Fruit fly (Drosophila melanogaster) whole organism, embryonic: ENCODE results near the gene Gorab.

Source experiments
- Antp ChIP-seq: fragments of 200-800 bp; sonication (Bioruptor generic); optimal IDR thresholded peaks from 3 replicates; lab custom pipeline; 2016; ENCODE audit warnings: missing biosample characterization, missing genetic modification characterization
- Atf-2 ChIP-seq: fragments of 200-800 bp; sonication (Bioruptor generic); optimal IDR thresholded peaks from 2 replicates; lab custom pipeline; 2016; ENCODE audit warnings: missing biosample characterization, missing genetic modification characterization
- CG10462 ChIP-seq: fragments of 200-800 bp; sonication (Bioruptor generic); optimal IDR thresholded peaks from 2 replicates; lab custom pipeline; 2016; ENCODE audit warnings: missing biosample characterization, missing genetic modification characterization
- CG11093 ChIP-seq: fragments of 200-800 bp; sonication (Bioruptor generic); IDR thresholded peaks from 3 replicates; pipeline ENCODE4 v1.3.6; 2022; ENCODE audit warnings: missing biosample characterization, missing genetic modification characterization
- CG11723 ChIP-seq: fragments of 200-800 bp; sonication (Bioruptor generic); optimal IDR thresholded peaks from 2 replicates; lab custom pipeline; 2017; ENCODE audit warnings: missing biosample characterization, mild to moderate bottlenecking, missing genetic modification characterization
- CG1602 ChIP-seq: fragments of 200-800 bp; sonication (Bioruptor generic); optimal IDR thresholded peaks from 3 replicates; lab custom pipeline; 2016; ENCODE audit warnings: missing biosample characterization, missing genetic modification characterization
- CG17328 ChIP-seq: fragments of 200-800 bp; sonication (Bioruptor generic); IDR thresholded peaks from 2 replicates; pipeline ENCODE4 v1.3.6; 2022; ENCODE audit warnings: missing biosample characterization, missing genetic modification characterization
- CG17802 ChIP-seq: fragments of 200-800 bp; sonication (Bioruptor generic); optimal IDR thresholded peaks from 2 replicates; lab custom pipeline; 2018; ENCODE audit warnings: missing biosample characterization, mild to moderate bottlenecking, missing genetic modification characterization, moderate library complexity
- CG30431 ChIP-seq: fragments of 200-800 bp; sonication (Bioruptor generic); optimal IDR thresholded peaks from 2 replicates; lab custom pipeline; 2017; ENCODE audit warnings: missing biosample characterization, missing genetic modification characterization
- CG31388 ChIP-seq: fragments of 200-800 bp; sonication (Bioruptor generic); optimal IDR thresholded peaks from 2 replicates; lab custom pipeline; 2016; ENCODE audit warnings: missing biosample characterization, missing genetic modification characterization
- CG3726 ChIP-seq: fragments of 200-800 bp; sonication (Bioruptor generic); IDR thresholded peaks from 3 replicates; pipeline ENCODE4, ENCODE4 v1.3.6; 2022; ENCODE audit warnings: missing biosample characterization, missing genetic modification characterization
- CG3847 ChIP-seq: fragments of 200-800 bp; sonication (Bioruptor generic); IDR thresholded peaks from 2 replicates; pipeline ENCODE4 v1.3.6; 2022; ENCODE audit warnings: missing biosample characterization, missing genetic modification characterization
- CG4730 ChIP-seq: fragments of 200-800 bp; sonication (Bioruptor generic); IDR thresholded peaks from 2 replicates; pipeline ENCODE4 v1.3.6; 2022; ENCODE audit warnings: missing biosample characterization, missing genetic modification characterization
- CG4854 ChIP-seq: fragments of 200-800 bp; sonication (Bioruptor generic); optimal IDR thresholded peaks from 2 replicates; lab custom pipeline; 2016; ENCODE audit warnings: missing biosample characterization, missing genetic modification characterization, inconsistent platforms
- CG6654 ChIP-seq: fragments of 200-800 bp; sonication (Bioruptor generic); optimal IDR thresholded peaks from 2 replicates; lab custom pipeline; 2017; ENCODE audit warnings: missing biosample characterization, mild to moderate bottlenecking, missing genetic modification characterization
- CG7928 ChIP-seq: fragments of 200-800 bp; sonication (Bioruptor generic); optimal IDR thresholded peaks from 2 replicates; lab custom pipeline; 2017; ENCODE audit warnings: missing biosample characterization, mild to moderate bottlenecking, missing genetic modification characterization
- CG9817 ChIP-seq: fragments of 200-800 bp; sonication (Bioruptor generic); optimal IDR thresholded peaks from 2 replicates; lab custom pipeline; 2018; ENCODE audit warnings: missing biosample characterization, mild to moderate bottlenecking, missing genetic modification characterization, moderate library complexity
- Dek ChIP-seq: fragments of 200-800 bp; sonication (Bioruptor generic); optimal IDR thresholded peaks from 3 replicates; lab custom pipeline; 2019; ENCODE audit warnings: missing biosample characterization, mild to moderate bottlenecking, missing genetic modification characterization, moderate library complexity
- Dfd ChIP-seq, 2 experiments: fragments of >200 bp; optimal IDR thresholded peaks; 2 replicates each; lab custom pipeline; 2017; ENCODE audit warnings: missing biosample characterization in 2 of 2, missing genetic modification characterization in 2 of 2
- Dip3 ChIP-seq: fragments of 200-800 bp; sonication (Bioruptor generic); optimal IDR thresholded peaks from 3 replicates; lab custom pipeline; 2016; ENCODE audit warnings: missing biosample characterization, missing genetic modification characterization
- Dref ChIP-seq: fragments of 200-800 bp; sonication (Bioruptor generic); IDR thresholded peaks from 2 replicates; pipeline ENCODE4 v1.3.6; 2022; ENCODE audit warnings: missing biosample characterization, missing genetic modification characterization
- Drgx ChIP-seq: fragments of 200-800 bp; sonication (Bioruptor generic); IDR thresholded peaks from 2 replicates; pipeline ENCODE4 v1.3.6; 2022; ENCODE audit warnings: missing biosample characterization, missing genetic modification characterization
- Fer1 ChIP-seq: fragments of 200-800 bp; sonication (Bioruptor generic); optimal IDR thresholded peaks from 2 replicates; lab custom pipeline; 2017; ENCODE audit warnings: missing biosample characterization, mild to moderate bottlenecking, missing genetic modification characterization
- HHEX ChIP-seq: fragments of 200-800 bp; sonication (Bioruptor generic); optimal IDR thresholded peaks from 3 replicates; lab custom pipeline; 2017; ENCODE audit warnings: missing biosample characterization, mild to moderate bottlenecking, missing genetic modification characterization, missing genetic modification reagents
- HLH3B ChIP-seq: fragments of 200-800 bp; sonication (Bioruptor generic); IDR thresholded peaks from 2 replicates; pipeline ENCODE4 v1.3.6; 2022; ENCODE audit warnings: missing biosample characterization, missing genetic modification characterization
- NK7.1 ChIP-seq: fragments of 200-800 bp; sonication (Bioruptor generic); optimal IDR thresholded peaks from 3 replicates; lab custom pipeline; 2016; ENCODE audit warnings: missing biosample characterization, missing genetic modification characterization
- Nf-YA ChIP-seq: fragments of 200-800 bp; sonication (Bioruptor generic); IDR thresholded peaks from 2 replicates; pipeline ENCODE4 v1.3.6; 2022; ENCODE audit warnings: missing biosample characterization, missing genetic modification characterization
- Nf-YB ChIP-seq: fragments of 200-800 bp; sonication (Bioruptor generic); optimal IDR thresholded peaks from 3 replicates; lab custom pipeline; 2019; ENCODE audit warnings: missing biosample characterization, mild to moderate bottlenecking, missing genetic modification characterization, moderate library complexity
- Nf-YC ChIP-seq: fragments of 200-800 bp; optimal IDR thresholded peaks from 3 replicates; lab custom pipeline; 2019; ENCODE audit warnings: missing biosample characterization, mild to moderate bottlenecking, missing genetic modification characterization, moderate library complexity
- Side ChIP-seq: fragments of 200-800 bp; sonication (Bioruptor generic); optimal IDR thresholded peaks from 2 replicates; lab custom pipeline; 2016; ENCODE audit warnings: missing biosample characterization, missing genetic modification characterization
- Sox100B ChIP-seq: fragments of 200-800 bp; sonication (Bioruptor generic); optimal IDR thresholded peaks from 3 replicates; lab custom pipeline; 2018; ENCODE audit warnings: missing biosample characterization, mild to moderate bottlenecking, missing genetic modification characterization
- Usf ChIP-seq: fragments of 200-800 bp; sonication (Bioruptor generic); optimal IDR thresholded peaks from 2 replicates; lab custom pipeline; 2017; ENCODE audit warnings: missing genotype, missing biosample characterization, missing genetic modification characterization
- abd-A ChIP-seq: fragments of 200-800 bp; sonication (Bioruptor generic); optimal IDR thresholded peaks from 3 replicates; lab custom pipeline; 2019; ENCODE audit warnings: missing biosample characterization, mild to moderate bottlenecking, missing genetic modification characterization, moderate library complexity
- ash1 ChIP-seq: fragments of 200-800 bp; sonication (Bioruptor generic); optimal IDR thresholded peaks from 2 replicates; lab custom pipeline; 2018; ENCODE audit warnings: missing biosample characterization, mild to moderate bottlenecking, missing genetic modification characterization
- bab2 ChIP-seq: fragments of 200-800 bp; sonication (Bioruptor generic); optimal IDR thresholded peaks from 2 replicates; lab custom pipeline; 2016; ENCODE audit warnings: missing biosample characterization, missing genetic modification characterization
- bigmax ChIP-seq: fragments of 200-800 bp; sonication (Bioruptor generic); optimal IDR thresholded peaks from 2 replicates; lab custom pipeline; 2018; ENCODE audit warnings: missing biosample characterization, mild to moderate bottlenecking, missing genetic modification characterization
- chinmo ChIP-seq: fragments of 200-800 bp; sonication (Bioruptor generic); IDR thresholded peaks from 4 replicates; pipeline ENCODE4 v1.3.6; 2022; ENCODE audit warnings: missing biosample characterization, missing genetic modification characterization; ENCODE audit not compliant: partially characterized antibody
- chn ChIP-seq: fragments of 200-800 bp; sonication (Bioruptor generic); optimal IDR thresholded peaks from 2 replicates; lab custom pipeline; 2016; ENCODE audit warnings: missing biosample characterization, missing genetic modification characterization
- dmrt11E ChIP-seq: fragments of 200-800 bp; sonication (Bioruptor generic); optimal IDR thresholded peaks from 3 replicates; lab custom pipeline; 2018; ENCODE audit warnings: missing biosample characterization, mild to moderate bottlenecking, missing genetic modification characterization, moderate library complexity
- dmrt99B ChIP-seq: fragments of 200-800 bp; sonication (Bioruptor generic); optimal IDR thresholded peaks from 2 replicates; lab custom pipeline; 2018; ENCODE audit warnings: missing biosample characterization, mild to moderate bottlenecking, missing genetic modification characterization, moderate library complexity
- en ChIP-seq: fragments of 200-800 bp; sonication (Bioruptor generic); optimal IDR thresholded peaks from 2 replicates; lab custom pipeline; 2016; ENCODE audit warnings: missing biosample characterization, missing genetic modification characterization
- esg ChIP-seq: fragments of 200-800 bp; sonication (Bioruptor generic); conservative IDR thresholded peaks from 2 replicates; pipeline ENCODE4 v1.3.6; 2022; ENCODE audit warnings: missing biosample characterization, missing genetic modification characterization
- eve ChIP-seq, 2 experiments: fragments of >200 bp; optimal IDR thresholded peaks; 2 replicates each; lab custom pipeline; 2017; ENCODE audit warnings: missing biosample characterization in 2 of 2, missing genetic modification characterization in 2 of 2
- fu2 ChIP-seq: fragments of 200-800 bp; sonication (Bioruptor generic); optimal IDR thresholded peaks from 2 replicates; lab custom pipeline; 2016; ENCODE audit warnings: missing biosample characterization, missing genetic modification characterization
- hb ChIP-seq: fragments of 200-800 bp; sonication (Bioruptor generic); IDR thresholded peaks from 3 replicates; pipeline ENCODE4 v1.3.6; 2022; ENCODE audit warnings: missing biosample characterization, missing genetic modification characterization; ENCODE audit not compliant: partially characterized antibody
- knrl ChIP-seq: fragments of 200-800 bp; sonication (Bioruptor generic); IDR thresholded peaks from 3 replicates; pipeline ENCODE4 v1.3.6; 2022; ENCODE audit warnings: missing biosample characterization, missing genetic modification characterization; ENCODE audit not compliant: partially characterized antibody
- lola ChIP-seq, 3 experiments: fragments of >200 bp in 2 of 3; fragments of 200-800 bp in 1 of 3; sonication (Bioruptor generic) in 1 of 3; optimal IDR thresholded peaks; 2 replicates each; lab custom pipeline; 2017 to 2019; ENCODE audit warnings: missing biosample characterization in 3 of 3, missing genetic modification characterization in 3 of 3, mild to moderate bottlenecking in 1 of 3, moderate library complexity in 1 of 3
- pros ChIP-seq: fragments of 200-800 bp; sonication (Bioruptor generic); optimal IDR thresholded peaks from 3 replicates; lab custom pipeline; 2019; ENCODE audit warnings: missing biosample characterization, mild to moderate bottlenecking, missing genetic modification characterization, moderate library complexity
- psq ChIP-seq: fragments of 200-800 bp; sonication (Bioruptor generic); optimal IDR thresholded peaks from 2 replicates; lab custom pipeline; 2017; ENCODE audit warnings: missing biosample characterization, missing genetic modification characterization
- pum ChIP-seq: fragments of 200-800 bp; sonication (Bioruptor generic); optimal IDR thresholded peaks from 2 replicates; lab custom pipeline; 2016; ENCODE audit warnings: missing biosample characterization, missing genetic modification characterization
- tx ChIP-seq: fragments of 200-800 bp; sonication (Bioruptor generic); optimal IDR thresholded peaks from 2 replicates; lab custom pipeline; 2016; ENCODE audit warnings: missing biosample characterization, missing genetic modification characterization
- zfh1 ChIP-seq: fragments of 200-800 bp; sonication (Bioruptor generic); IDR thresholded peaks from 3 replicates; pipeline ENCODE4 v1.3.6; 2022; ENCODE audit warnings: missing biosample characterization, missing genetic modification characterization

Gorab gene

dm6 chr3L:17404646-17405045 is 24.0 kb downstream of the Gorab start (continued):
- TF ChIP-seq CG10462 (GFP tag; lab: Kevin White, UChicago) (no peak), lola (GFP tag; optimal IDR thresholded peaks at IDR 0.05; lab: Kevin White, UChicago) (peak in 1 of 3 experiments; percentile 63), HLH3B (GFP tag; lab: Robert Waterston, UW) (peak; percentile 51), CG11723 (GFP tag; lab: Kevin White, UChicago) (no peak), Antp (peak; percentile 20), CG31388 (GFP tag; lab: Kevin White, UChicago) (no peak), CG11093 (GFP tag; lab: Robert Waterston, UW) (no peak), CG30431 (no peak), bab2 (GFP tag; lab: Kevin White, UChicago) (no peak), CG4854 (GFP tag; lab: Kevin White, UChicago) (no peak), chn (GFP tag; lab: Kevin White, UChicago) (peak; percentile 4), CG4730 (GFP tag; lab: Robert Waterston, UW) (no peak), Atf-2 (GFP tag; lab: Kevin White, UChicago) (no peak), Dfd (GFP tag; optimal IDR thresholded peaks at IDR 0.05; lab: Kevin White, UChicago) (no peak), Drgx (GFP tag; lab: Robert Waterston, UW) (peak; percentile 11; the same call in 1 of the 2 replicates), HHEX (GFP tag; lab: Kevin White, UChicago) (peak; percentile 28), CG3726 (no peak), Usf (no peak), ash1 (no peak), Fer1 (GFP tag; lab: Kevin White, UChicago) (peak; percentile 17), CG7928 (GFP tag; lab: Kevin White, UChicago) (no peak), CG9817 (no peak), abd-A (tag; lab: Kevin White, UChicago) (no peak), NK7.1 (no peak), Side (no peak), CG3847 (GFP tag; lab: Robert Waterston, UW) (no peak), Dek (tag; lab: Kevin White, UChicago) (peak; percentile 12), pros (GFP tag; lab: Kevin White, UChicago) (no peak), eve (GFP tag; optimal IDR thresholded peaks at IDR 0.05; lab: Kevin White, UChicago) (no peak), fu2 (GFP tag; lab: Kevin White, UChicago) (no peak), Dip3 (GFP tag; lab: Kevin White, UChicago) (no peak), dmrt99B (tag; lab: Kevin White, UChicago) (peak; percentile 62), CG17802 (tag; lab: Kevin White, UChicago) (no peak), Nf-YA (GFP tag; lab: Robert Waterston, UW) (no peak), Sox100B (GFP tag; lab: Kevin White, UChicago) (peak; percentile 34), Nf-YC (tag; lab: Kevin White, UChicago) (no peak), CG1602 (GFP tag; lab: Kevin White, UChicago) (no peak), en (no peak), zfh1 (peak; percentile 26; the same call in 1 of the 3 replicates), CG6654 (peak; percentile 9), psq (GFP tag; lab: Kevin White, UChicago) (no peak), tx (GFP tag; lab: Kevin White, UChicago) (no peak), knrl (GFP tag; lab: Robert Waterston, UW) (no peak), CG17328 (GFP tag; lab: Robert Waterston, UW) (0 out of 2 replicates have a peak, but pooled peaks have one; percentile 28), esg (GFP tag; lab: Robert Waterston, UW) (peak; percentile 32; the same call in 1 of the 2 replicates), dmrt11E (tag; lab: Kevin White, UChicago) (peak; percentile 42), Dref (GFP tag; lab: Robert Waterston, UW) (no peak), Nf-YB (GFP tag; lab: Kevin White, UChicago) (no peak), hb (no peak), bigmax (GFP tag; lab: Kevin White, UChicago) (no peak), chinmo (GFP tag; lab: Robert Waterston, UW) (no peak), pum (GFP tag; lab: Kevin White, UChicago) (no peak)
